Worm (Caenorhabditis elegans): ENCODE results near the gene C01G6.4.
A peak's percentile ranks its signal among the peaks of the same experiment; 100 is the strongest.

Gene C01G6.4

ce11 chrII:9250422-9250821, 22.4 kb downstream of the C01G6.4 start, which contains the start of gene T26C5.4:
Gene T26C5.4 (minus strand): TSS chrII:9250522.
- TF ChIP-seq nhr-179 (tag; optimal IDR thresholded peaks at IDR 0.05) (no peak), lir-1 (GFP tag; conservative IDR thresholded peaks at IDR 0.05) (no peak), attf-5 (GFP tag; optimal IDR thresholded peaks at IDR 0.05) (no peak), hmg-1.2 (GFP tag; IDR thresholded peaks at IDR 0.05) (no peak), F49E8.2 (tag; optimal IDR thresholded peaks at IDR 0.05; ENCODE audit: insufficient read depth) (no peak), snpc-1.3 (tag; optimal IDR thresholded peaks at IDR 0.05; ENCODE audit: insufficient read depth) (no peak), nhr-80 (tag; optimal IDR thresholded peaks at IDR 0.05) (no peak), B0261.1 (tag; optimal IDR thresholded peaks at IDR 0.05) (no peak), nhr-90 (tag; optimal IDR thresholded peaks at IDR 0.05) (no peak), lsy-27 (tag; optimal IDR thresholded peaks at IDR 0.05; ENCODE audit: borderline replicate concordance, insufficient read depth) (no peak), fkh-3 (tag; optimal IDR thresholded peaks at IDR 0.05) (no peak), ceh-91 (GFP tag; IDR thresholded peaks at IDR 0.05) (no peak), ekl-4 (GFP tag; IDR thresholded peaks at IDR 0.05) (no peak), F10E7.11 (tag; optimal IDR thresholded peaks at IDR 0.05) (no peak), lin-54 (GFP tag; optimal IDR thresholded peaks at IDR 0.05) (no peak), B0019.2 (GFP tag; conservative IDR thresholded peaks at IDR 0.05) (no peak), unc-130 (GFP tag; optimal IDR thresholded peaks at IDR 0.05) (no peak), Y67H2A.10 (GFP tag; conservative IDR thresholded peaks at IDR 0.05) (no peak), B0035.1 (tag; optimal IDR thresholded peaks at IDR 0.05) (no peak), ztf-22 (GFP tag; optimal IDR thresholded peaks at IDR 0.05) (no peak)

ce11 chrII:9246648-9247047, 26.2 kb downstream of the C01G6.4 start, which contains the start of gene T26C5.5:
Gene T26C5.5 (minus strand): TSS chrII:9246748.
- no peak for TF ChIP-seq lin-54 (GFP tag; optimal IDR thresholded peaks at IDR 0.05)
- TF ChIP-seq K11D2.4 (GFP tag; IDR thresholded peaks at IDR 0.05): no peak
- no peak for TF ChIP-seq C06A6.2 (GFP tag; conservative IDR thresholded peaks at IDR 0.05)
- no peak for TF ChIP-seq pha-4 (tag; optimal IDR thresholded peaks at IDR 0.05)
- TF ChIP-seq ceh-27 (GFP tag; optimal IDR thresholded peaks at IDR 0.05): no peak
- TF ChIP-seq Y79H2A.3 (GFP tag; conservative IDR thresholded peaks at IDR 0.05): no peak
- no peak for TF ChIP-seq mes-4 (tag; optimal IDR thresholded peaks at IDR 0.05)
- TF ChIP-seq F39B2.1 (GFP tag; IDR thresholded peaks at IDR 0.05): no peak
- no peak for TF ChIP-seq madf-3 (GFP tag; IDR thresholded peaks at IDR 0.05)
- no peak for TF ChIP-seq akir-1 (GFP tag; optimal IDR thresholded peaks at IDR 0.05)

- TF ChIP-seq hsf-1 (GFP tag; IDR thresholded peaks at IDR 0.05): no peak
- no peak for TF ChIP-seq mxl-1 (tag; optimal IDR thresholded peaks at IDR 0.05)
- TF ChIP-seq F33H1.4 (GFP tag; IDR thresholded peaks at IDR 0.05): no peak
- no peak for TF ChIP-seq unc-130 (GFP tag; optimal IDR thresholded peaks at IDR 0.05)
- TF ChIP-seq ceh-58 (GFP tag; IDR thresholded peaks at IDR 0.05): no peak
- TF ChIP-seq ceh-100 (GFP tag; IDR thresholded peaks at IDR 0.05): no peak
- TF ChIP-seq nhr-179 (tag; optimal IDR thresholded peaks at IDR 0.05): no peak
- no peak for TF ChIP-seq ztf-3 (GFP tag; optimal IDR thresholded peaks at IDR 0.05)
- TF ChIP-seq attf-3 (GFP tag; conservative IDR thresholded peaks at IDR 0.05): peak; percentile 96
- no peak for TF ChIP-seq nfya-2 (GFP tag; IDR thresholded peaks at IDR 0.05)
- TF ChIP-seq hlh-12 (tag; optimal IDR thresholded peaks at IDR 0.05): no peak
- no peak for TF ChIP-seq mcd-1 (GFP tag; IDR thresholded peaks at IDR 0.05)
- no peak for TF ChIP-seq ceh-40 (GFP tag; IDR thresholded peaks at IDR 0.05)
- TF ChIP-seq Y53G8AR.9 (GFP tag; conservative IDR thresholded peaks at IDR 0.05): no peak
- no peak for TF ChIP-seq hrde-1 (tag; optimal IDR thresholded peaks at IDR 0.05; ENCODE audit: borderline replicate concordance)
- no peak for TF ChIP-seq nfyb-1 (GFP tag; IDR thresholded peaks at IDR 0.05)
- TF ChIP-seq rpc-1 (optimal IDR thresholded peaks at IDR 0.05): no peak
- TF ChIP-seq rpc-1 (tag; optimal IDR thresholded peaks at IDR 0.05): no peak
- no peak for TF ChIP-seq D2030.7 (GFP tag; IDR thresholded peaks at IDR 0.05)
- TF ChIP-seq Y79H2A.3 (GFP tag; conservative IDR thresholded peaks at IDR 0.05): no peak
- no peak for TF ChIP-seq B0035.1 (tag; optimal IDR thresholded peaks at IDR 0.05)
- no peak for TF ChIP-seq tbx-9 (tag; optimal IDR thresholded peaks at IDR 0.05; ENCODE audit: borderline replicate concordance)
- no peak for TF ChIP-seq bed-1 (GFP tag; IDR thresholded peaks at IDR 0.05)
Measured at ce11 chrII:9242804-9243203, 30.0 kb downstream of the C01G6.4 start.
